Worm (Caenorhabditis elegans) whole organism, young adult: ENCODE results near the gene rpn-9.
A peak's percentile ranks its signal among the peaks of the same experiment; 100 is the strongest.

Experiments used
- B0019.2 ChIP-seq: fragments of 200-800 bp; sonication (Bioruptor generic); conservative IDR thresholded peaks from 2 replicates; pipeline ENCODE4 v1.3.6; 2022; ENCODE audit warnings: missing genetic modification reagents, missing genetic modification characterization, missing compliant biosample characterization
- C17E4.6 ChIP-seq: fragments of 200-800 bp; sonication (Bioruptor generic); IDR thresholded peaks from 2 replicates; pipeline ENCODE4 v1.3.6; 2022; ENCODE audit warnings: missing genetic modification reagents, missing genetic modification characterization, missing compliant biosample characterization
- F22D6.2 ChIP-seq: sonication (generic microtip); optimal IDR thresholded peaks from 2 replicates; lab custom pipeline; 2016; ENCODE audit warnings: mild to moderate bottlenecking, missing genetic modification characterization, missing compliant biosample characterization
- F33H1.4 ChIP-seq: fragments of 200-800 bp; sonication (Bioruptor generic); IDR thresholded peaks from 2 replicates; pipeline ENCODE4 v1.3.6; 2022; ENCODE audit warnings: missing genetic modification reagents, missing genetic modification characterization, missing compliant biosample characterization
- F52B5.7 ChIP-seq: sonication (generic microtip); optimal IDR thresholded peaks from 2 replicates; lab custom pipeline; 2016; ENCODE audit warnings: mild to moderate bottlenecking, missing genetic modification characterization, missing compliant biosample characterization
- F55B11.4 ChIP-seq: sonication (generic microtip); optimal IDR thresholded peaks from 2 replicates; lab custom pipeline; 2016; ENCODE audit warnings: missing compliant biosample characterization, missing genetic modification characterization, borderline replicate concordance; ENCODE audit not compliant: insufficient read depth
- K11D2.4 ChIP-seq: fragments of 200-800 bp; sonication (Bioruptor generic); IDR thresholded peaks from 2 replicates; pipeline ENCODE4 v1.3.6; 2022; ENCODE audit warnings: missing genetic modification reagents, missing genetic modification characterization, missing compliant biosample characterization
- T07F8.4 ChIP-seq: sonication (generic microtip); optimal IDR thresholded peaks from 2 replicates; lab custom pipeline; 2016; ENCODE audit warnings: mild to moderate bottlenecking, missing genetic modification characterization, moderate library complexity, missing compliant biosample characterization
- Y79H2A.3 ChIP-seq: fragments of 200-800 bp; sonication (Bioruptor generic); conservative IDR thresholded peaks from 2 replicates; pipeline ENCODE4 v1.3.6; 2022; ENCODE audit warnings: missing genetic modification reagents, missing genetic modification characterization, missing compliant biosample characterization
- Y95B8A.8 ChIP-seq: fragments of 200-800 bp; sonication (Bioruptor generic); IDR thresholded peaks from 2 replicates; pipeline ENCODE4 v1.3.6; 2022; ENCODE audit warnings: missing genetic modification reagents, missing genetic modification characterization, missing compliant biosample characterization
- ama-1 ChIP-seq, 3 experiments: fragments of 150-350 bp in 1 of 3; sonication (generic microtip) in 2 of 3; optimal IDR thresholded peaks; 2 replicates each; lab custom pipeline; 2014 to 2018; ENCODE audit warnings: missing biosample characterization in 2 of 3, missing genetic modification characterization in 2 of 3, missing genetic modification reagents in 2 of 3
- aptf-3 ChIP-seq: fragments of 200-800 bp; sonication (Bioruptor generic); IDR thresholded peaks from 2 replicates; pipeline ENCODE4 v1.3.6; 2022; ENCODE audit warnings: missing genetic modification characterization, missing compliant biosample characterization
- attf-6 ChIP-seq: fragments of 200-800 bp; sonication (Bioruptor generic); IDR thresholded peaks from 2 replicates; pipeline ENCODE4 v1.3.6; 2022; ENCODE audit warnings: missing genetic modification reagents, missing genetic modification characterization, missing compliant biosample characterization
- cebp-1 ChIP-seq, 2 experiments: fragments of 200-800 bp in 1 of 2; sonication (Bioruptor generic) in 1 of 2; sonication (generic microtip) in 1 of 2; IDR thresholded peaks in 1 of 2; optimal IDR thresholded peaks in 1 of 2; 2 replicates each; pipeline versions ENCODE4 v1.3.6 to Lab custom; 2017 to 2022; ENCODE audit warnings: missing compliant biosample characterization in 2 of 2, missing genetic modification characterization in 2 of 2, mild to moderate bottlenecking in 1 of 2, missing genetic modification reagents in 1 of 2, moderate library complexity in 1 of 2
- ceh-100 ChIP-seq: fragments of 200-800 bp; sonication (Bioruptor generic); IDR thresholded peaks from 2 replicates; pipeline ENCODE4 v1.3.6; 2022; ENCODE audit warnings: missing genetic modification reagents, missing genetic modification characterization, missing compliant biosample characterization
- dox-1 ChIP-seq: fragments of 200-800 bp; sonication (Bioruptor generic); IDR thresholded peaks from 2 replicates; pipeline ENCODE4 v1.3.6; 2022; ENCODE audit warnings: missing genetic modification reagents, missing genetic modification characterization, missing compliant biosample characterization
- efl-1 ChIP-seq: fragments of 150-350 bp; optimal IDR thresholded peaks from 2 replicates; lab custom pipeline; 2014; ENCODE audit warnings: missing biosample characterization, missing genetic modification reagents, missing genetic modification characterization
- ekl-4 ChIP-seq: fragments of 200-800 bp; sonication (Bioruptor generic); IDR thresholded peaks from 2 replicates; pipeline ENCODE4 v1.3.6; 2022; ENCODE audit warnings: missing genetic modification reagents, missing genetic modification characterization, missing compliant biosample characterization
- ets-4 ChIP-seq: fragments of 200-800 bp; sonication (Bioruptor generic); optimal IDR thresholded peaks from 2 replicates; lab custom pipeline; 2018; ENCODE audit warnings: mild to moderate bottlenecking, missing genetic modification characterization, missing compliant biosample characterization
- fkh-3 ChIP-seq: sonication (generic microtip); optimal IDR thresholded peaks from 2 replicates; lab custom pipeline; 2016; ENCODE audit warnings: mild to moderate bottlenecking, missing genetic modification characterization, missing compliant biosample characterization
- him-1 ChIP-seq: sonication (generic microtip); optimal IDR thresholded peaks from 2 replicates; lab custom pipeline; 2016; ENCODE audit warnings: missing genotype, missing genetic modification reagents, missing genetic modification characterization, missing compliant biosample characterization
- hlh-12 ChIP-seq: sonication (generic microtip); optimal IDR thresholded peaks from 2 replicates; lab custom pipeline; 2016; ENCODE audit warnings: missing genetic modification characterization, missing compliant biosample characterization
- let-526 ChIP-seq: fragments of 200-800 bp; sonication (Bioruptor generic); IDR thresholded peaks from 2 replicates; pipeline ENCODE4 v1.3.6; 2022; ENCODE audit warnings: missing genetic modification reagents, missing genetic modification characterization, missing compliant biosample characterization
- lir-1 ChIP-seq: fragments of 200-800 bp; sonication (Bioruptor generic); conservative IDR thresholded peaks from 2 replicates; pipeline ENCODE4 v1.3.6; 2022; ENCODE audit warnings: missing genetic modification reagents, missing genetic modification characterization, missing compliant biosample characterization
- lsl-1 ChIP-seq: fragments of 200-800 bp; sonication (Bioruptor generic); optimal IDR thresholded peaks from 2 replicates; lab custom pipeline; 2018; ENCODE audit warnings: mild to moderate bottlenecking, missing genetic modification characterization, moderate library complexity, missing compliant biosample characterization
- lsy-27 ChIP-seq: sonication (generic microtip); optimal IDR thresholded peaks from 2 replicates; lab custom pipeline; 2017; ENCODE audit warnings: missing genetic modification characterization, mild to moderate bottlenecking, missing compliant biosample characterization, antibody characterized with exemption, missing genotype, borderline replicate concordance; ENCODE audit not compliant: insufficient read depth
- madf-3 ChIP-seq: fragments of 200-800 bp; sonication (Bioruptor generic); IDR thresholded peaks from 2 replicates; pipeline ENCODE4 v1.3.6; 2022; ENCODE audit warnings: missing genetic modification reagents, missing genetic modification characterization, missing compliant biosample characterization
- madf-6 ChIP-seq: fragments of 200-800 bp; sonication (Bioruptor generic); IDR thresholded peaks from 2 replicates; pipeline ENCODE4 v1.3.6; 2022; ENCODE audit warnings: missing genetic modification reagents, missing genetic modification characterization, missing compliant biosample characterization
- madf-8 ChIP-seq: fragments of 200-800 bp; sonication (Bioruptor generic); conservative IDR thresholded peaks from 2 replicates; pipeline ENCODE4 v1.3.6; 2022; ENCODE audit warnings: missing genetic modification reagents, missing genetic modification characterization, missing compliant biosample characterization
- mcd-1 ChIP-seq: fragments of 200-800 bp; sonication (Bioruptor generic); IDR thresholded peaks from 2 replicates; pipeline ENCODE4 v1.3.6; 2022; ENCODE audit warnings: missing genetic modification reagents, missing genetic modification characterization, missing compliant biosample characterization
- nfyb-1 ChIP-seq: fragments of 200-800 bp; sonication (Bioruptor generic); IDR thresholded peaks from 2 replicates; pipeline ENCODE4 v1.3.6; 2022; ENCODE audit warnings: missing genetic modification reagents, missing genetic modification characterization, missing compliant biosample characterization
- nhr-120 ChIP-seq: fragments of 200-800 bp; sonication (Bioruptor generic); IDR thresholded peaks from 2 replicates; pipeline ENCODE4 v1.3.6; 2022; ENCODE audit warnings: missing genetic modification characterization, missing compliant biosample characterization
- pha-4 ChIP-seq: fragments of 150-350 bp; sonication (generic microtip); optimal IDR thresholded peaks from 2 replicates; lab custom pipeline; 2014; ENCODE audit warnings: missing biosample characterization, missing genetic modification reagents, missing genetic modification characterization
- rcor-1 ChIP-seq: fragments of 200-800 bp; sonication (Bioruptor generic); IDR thresholded peaks from 2 replicates; pipeline ENCODE4 v1.3.6; 2022; ENCODE audit warnings: missing genetic modification reagents, missing genetic modification characterization, missing compliant biosample characterization
- snpc-1.1 ChIP-seq: sonication (generic microtip); optimal IDR thresholded peaks from 2 replicates; lab custom pipeline; 2017; ENCODE audit warnings: missing genetic modification characterization, mild to moderate bottlenecking, missing compliant biosample characterization, antibody characterized with exemption, moderate library complexity, missing genotype, missing genetic modification reagents; ENCODE audit not compliant: insufficient read depth
- snpc-1.3 ChIP-seq: sonication (generic microtip); optimal IDR thresholded peaks from 2 replicates; lab custom pipeline; 2017; ENCODE audit warnings: missing genetic modification characterization, mild to moderate bottlenecking, missing compliant biosample characterization, antibody characterized with exemption, moderate library complexity, missing genotype, missing genetic modification reagents; ENCODE audit not compliant: insufficient read depth
- snpc-3.4 ChIP-seq: sonication (generic microtip); optimal IDR thresholded peaks from 2 replicates; lab custom pipeline; 2017; ENCODE audit warnings: missing genetic modification characterization, mild to moderate bottlenecking, missing compliant biosample characterization, antibody characterized with exemption, moderate library complexity, missing genotype, missing genetic modification reagents
- tbp1 ChIP-seq: fragments of 200-800 bp; sonication (Bioruptor generic); optimal IDR thresholded peaks from 2 replicates; lab custom pipeline; 2018; ENCODE audit warnings: mild to moderate bottlenecking, missing genetic modification characterization, missing compliant biosample characterization
- tbx-9 ChIP-seq: sonication (generic microtip); optimal IDR thresholded peaks from 2 replicates; lab custom pipeline; 2016; ENCODE audit warnings: borderline replicate concordance, missing genetic modification characterization, inconsistent platforms, missing compliant biosample characterization
- tlf-1 ChIP-seq: fragments of 200-800 bp; sonication (Bioruptor generic); optimal IDR thresholded peaks from 2 replicates; lab custom pipeline; 2018; ENCODE audit warnings: mild to moderate bottlenecking, missing genetic modification characterization, missing compliant biosample characterization
- unc-130 ChIP-seq: sonication (generic microtip); optimal IDR thresholded peaks from 2 replicates; lab custom pipeline; 2016; ENCODE audit warnings: missing genetic modification reagents, missing genetic modification characterization, missing compliant biosample characterization
- ztf-18 ChIP-seq: sonication (generic microtip); optimal IDR thresholded peaks from 2 replicates; lab custom pipeline; 2016; ENCODE audit warnings: missing genotype, mild to moderate bottlenecking, missing genetic modification characterization, missing compliant biosample characterization
- ztf-26 ChIP-seq: sonication (generic microtip); optimal IDR thresholded peaks from 2 replicates; lab custom pipeline; 2017; ENCODE audit warnings: missing genetic modification characterization, missing compliant biosample characterization
- ztf-3 ChIP-seq: fragments of 200-800 bp; sonication (Bioruptor generic); optimal IDR thresholded peaks from 2 replicates; lab custom pipeline; 2018; ENCODE audit warnings: mild to moderate bottlenecking, missing genetic modification characterization, missing compliant biosample characterization
- ztf-6 ChIP-seq: fragments of 200-800 bp; sonication (Bioruptor generic); IDR thresholded peaks from 2 replicates; pipeline ENCODE4 v1.3.6; 2022; ENCODE audit warnings: missing genetic modification reagents, missing genetic modification characterization, missing compliant biosample characterization

Gene rpn-9

DNA sequence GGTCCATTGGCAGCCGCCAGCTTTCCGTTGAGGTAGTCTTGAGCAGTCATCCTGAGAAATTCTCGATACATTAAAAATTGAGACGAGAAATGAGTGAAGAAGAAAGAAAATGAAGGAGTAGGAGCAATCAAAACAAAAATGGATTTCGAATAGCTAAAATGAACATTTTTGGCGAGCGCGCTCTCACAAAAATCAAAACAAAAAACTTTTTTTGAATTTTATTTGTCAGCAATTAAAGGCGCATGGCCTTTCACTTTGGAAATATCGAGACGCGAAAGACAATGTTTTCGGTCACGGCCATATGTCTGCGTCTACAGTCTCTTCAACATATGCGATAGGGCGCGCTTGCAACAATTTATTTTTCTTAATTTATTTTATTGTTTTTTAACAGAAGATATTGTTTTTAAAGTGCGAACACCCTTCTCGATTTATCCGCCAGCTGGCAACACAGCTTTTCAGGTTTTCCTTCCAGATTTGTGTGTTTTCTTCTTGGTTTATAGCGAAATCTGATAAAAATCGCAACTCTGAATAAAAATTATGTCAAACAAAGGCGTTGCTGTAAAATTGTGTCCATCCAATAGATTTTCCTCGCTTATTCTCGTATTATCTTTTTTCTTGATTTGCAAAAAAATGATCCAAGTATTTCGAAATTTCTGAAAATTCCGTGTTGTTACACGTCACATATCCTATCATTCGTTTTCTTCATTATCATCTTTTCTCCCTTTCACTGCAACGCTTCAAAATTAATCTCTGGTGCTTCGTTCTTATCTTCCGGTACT, at the start of gene rpn-9, which contains the start of gene T06D8.9:
Gene rpn-9, minus strand, starts transcription at position 51 of the 779 bp plus-strand sequence.
Gene T06D8.9, plus strand, starts transcription at position 729 of the 779 bp plus-strand sequence.
- peak; percentile 66 for TF ChIP-seq madf-8 (GFP tag; lab: Robert Waterston, UW)
- TF ChIP-seq efl-1 (GFP tag; lab: Kevin White, UChicago) = peak; percentile 79
- peak; percentile 76 for TF ChIP-seq rcor-1
- 0 out of 2 replicates have a peak, but pooled peaks have one; percentile 15 for TF ChIP-seq madf-3 (GFP tag; lab: Robert Waterston, UW)
- 0 out of 2 replicates have a peak, but pooled peaks have one; percentile 10 for TF ChIP-seq C17E4.6
- TF ChIP-seq nhr-120 (GFP tag; lab: Robert Waterston, UW) = no peak
- TF ChIP-seq ets-4 = no peak
- peak; percentile 77 for TF ChIP-seq ztf-18 (tag; lab: Kevin White, UChicago)
- peak; percentile 48 for TF ChIP-seq snpc-3.4
- TF ChIP-seq Y95B8A.8 (GFP tag; lab: Robert Waterston, UW) = peak; percentile 77; the same call in 1 of the 2 replicates
- no peak; the same call in 1 of the 2 replicates for TF ChIP-seq cebp-1 (GFP tag; IDR thresholded peaks at IDR 0.05; lab: Robert Waterston, UW)
- TF ChIP-seq cebp-1 (tag; optimal IDR thresholded peaks at IDR 0.05; lab: Kevin White, UChicago) = peak; percentile 64
- TF ChIP-seq snpc-1.3 (tag; lab: Kevin White, UChicago) = peak; percentile 82
- peak; percentile 67 for TF ChIP-seq tbp1
- TF ChIP-seq T07F8.4 (tag; lab: Kevin White, UChicago) = no peak
- no peak for TF ChIP-seq him-1 (tag; lab: Kevin White, UChicago)
- TF ChIP-seq lsy-27 = no peak
- no peak for TF ChIP-seq K11D2.4
- TF ChIP-seq lir-1 (GFP tag; lab: Robert Waterston, UW) = peak; percentile 58; the same call in 1 of the 2 replicates
- no peak for TF ChIP-seq ztf-6 (GFP tag; lab: Robert Waterston, UW)
- TF ChIP-seq let-526 (GFP tag; lab: Robert Waterston, UW) = 0 out of 2 replicates have a peak, but pooled peaks have one; percentile 20
- no peak for TF ChIP-seq F22D6.2 (tag; lab: Kevin White, UChicago)
- peak; percentile 78 for TF ChIP-seq B0019.2
- TF ChIP-seq lsl-1 (GFP tag; lab: Kevin White, UChicago) = peak; percentile 90
- TF ChIP-seq fkh-3 = no peak
- no peak for TF ChIP-seq ama-1 (optimal IDR thresholded peaks at IDR 0.05; lab: Kevin White, UChicago)
- no peak for TF ChIP-seq ama-1 (GFP tag; optimal IDR thresholded peaks at IDR 0.05; lab: Kevin White, UChicago)
- TF ChIP-seq Y79H2A.3 (GFP tag; lab: Robert Waterston, UW) = no peak
- TF ChIP-seq pha-4 (tag; lab: Kevin White, UChicago) = no peak
- TF ChIP-seq unc-130 (GFP tag; lab: Kevin White, UChicago) = peak; percentile 70
- no peak for TF ChIP-seq ztf-26
- peak; percentile 20; the same call in 1 of the 2 replicates for TF ChIP-seq nfyb-1
- peak; percentile 62; the same call in 1 of the 2 replicates for TF ChIP-seq ceh-100 (GFP tag; lab: Robert Waterston, UW)
- no peak for TF ChIP-seq hlh-12
- TF ChIP-seq ekl-4 (GFP tag; lab: Robert Waterston, UW) = peak; percentile 68
- TF ChIP-seq F33H1.4 (GFP tag; lab: Robert Waterston, UW) = peak; percentile 84
- peak; percentile 83 for TF ChIP-seq snpc-1.1 (tag; lab: Kevin White, UChicago)
- TF ChIP-seq F52B5.7 (tag; lab: Kevin White, UChicago) = no peak
- peak; percentile 57 for TF ChIP-seq tlf-1
- peak; percentile 29; the same call in 1 of the 2 replicates for TF ChIP-seq attf-6 (GFP tag; lab: Robert Waterston, UW)
- TF ChIP-seq ztf-3 (GFP tag; lab: Kevin White, UChicago) = no peak
- TF ChIP-seq tbx-9 = no peak
- no peak for TF ChIP-seq aptf-3 (GFP tag; lab: Robert Waterston, UW)
- peak; percentile 90 for TF ChIP-seq madf-6 (GFP tag; lab: Robert Waterston, UW)
- peak; percentile 94 for TF ChIP-seq mcd-1 (GFP tag; lab: Robert Waterston, UW)
- TF ChIP-seq F55B11.4 = no peak
- peak; percentile 88 for TF ChIP-seq dox-1
